Worm (Caenorhabditis elegans) whole organism, L4 larva: ENCODE data around the gene C31E10.11.

Experiments
- D1046.2 ChIP-seq: fragments of 200-800 bp; sonication (Bioruptor generic); IDR thresholded peaks from 2 replicates; pipeline ENCODE4 v1.3.6; 2022; ENCODE audit warnings: missing genetic modification characterization, missing compliant biosample characterization
- F26F4.8 ChIP-seq: fragments of 200-800 bp; sonication (Bioruptor generic); conservative IDR thresholded peaks from 2 replicates; pipeline ENCODE4 v1.3.6; 2022; ENCODE audit warnings: missing genetic modification characterization, missing compliant biosample characterization
- Y48G9A.11 ChIP-seq: fragments of 200-800 bp; sonication (Bioruptor generic); IDR thresholded peaks from 2 replicates; pipeline ENCODE4 v1.3.6; 2022; ENCODE audit warnings: missing genetic modification reagents, missing genetic modification characterization, missing compliant biosample characterization
- ZK546.5 ChIP-seq, 2 experiments: sonication (generic microtip); optimal IDR thresholded peaks; 2 replicates each; lab custom pipeline; 2017; ENCODE audit warnings: missing biosample characterization in 2 of 2, missing genetic modification characterization in 2 of 2
- aha-1 ChIP-seq: fragments of 150-350 bp; peaks from one replicate; lab custom pipeline; 2014; ENCODE audit warnings: missing biosample characterization, missing genetic modification characterization
- attf-4 ChIP-seq: sonication (generic microtip); optimal IDR thresholded peaks from 3 replicates; lab custom pipeline; 2017; ENCODE audit warnings: missing biosample characterization, missing genetic modification characterization
- ceh-28 ChIP-seq: fragments of 150-350 bp; optimal IDR thresholded peaks from 2 replicates; lab custom pipeline; 2014; ENCODE audit warnings: missing biosample characterization, missing genetic modification reagents, missing genetic modification characterization
- ceh-62 ChIP-seq: sonication (generic microtip); optimal IDR thresholded peaks from 2 replicates; lab custom pipeline; 2017; ENCODE audit warnings: missing biosample characterization, missing genetic modification characterization
- ceh-82 ChIP-seq: sonication (generic microtip); optimal IDR thresholded peaks from 2 replicates; lab custom pipeline; 2017; ENCODE audit warnings: missing biosample characterization, missing genetic modification characterization
- daf-12 ChIP-seq: fragments of 150-350 bp; optimal IDR thresholded peaks from 2 replicates; lab custom pipeline; 2014; ENCODE audit warnings: missing biosample characterization, missing genetic modification reagents, missing genetic modification characterization
- daf-19 ChIP-seq: fragments of 200-800 bp; sonication (Bioruptor generic); conservative IDR thresholded peaks from 2 replicates; pipeline ENCODE4 v1.3.6; 2022; ENCODE audit warnings: missing genetic modification characterization, missing compliant biosample characterization
- dmd-8 ChIP-seq: fragments of 200-800 bp; sonication (Bioruptor generic); IDR thresholded peaks from 2 replicates; pipeline ENCODE4 v1.3.6; 2022; ENCODE audit warnings: missing genetic modification characterization, missing compliant biosample characterization
- dmd-9 ChIP-seq: fragments of 200-800 bp; sonication (Bioruptor generic); IDR thresholded peaks from 2 replicates; pipeline ENCODE4 v1.3.6; 2022; ENCODE audit warnings: missing genetic modification reagents, missing genetic modification characterization, missing compliant biosample characterization
- egl-43 ChIP-seq: fragments of 200-800 bp; sonication (Bioruptor generic); IDR thresholded peaks from 2 replicates; pipeline ENCODE4 v1.3.6; 2022; ENCODE audit warnings: missing genetic modification reagents, missing genetic modification characterization, missing compliant biosample characterization
- fkh-10 ChIP-seq: fragments of 150-350 bp; optimal IDR thresholded peaks from 2 replicates; lab custom pipeline; 2014; ENCODE audit warnings: missing biosample characterization, missing genetic modification reagents, missing genetic modification characterization
- fos-1 ChIP-seq: fragments of 150-350 bp; optimal IDR thresholded peaks from 2 replicates; lab custom pipeline; 2014; ENCODE audit warnings: missing biosample characterization, missing genetic modification characterization
- hif-1 ChIP-seq, 2 experiments: sonication (generic microtip); optimal IDR thresholded peaks; 2 replicates each; lab custom pipeline; 2016 to 2017; ENCODE audit warnings: missing compliant biosample characterization in 2 of 2, missing genetic modification characterization in 2 of 2, missing genetic modification reagents in 2 of 2, missing genotype in 2 of 2, mild to moderate bottlenecking in 1 of 2
- hlh-30 ChIP-seq: sonication (generic microtip); optimal IDR thresholded peaks from 2 replicates; lab custom pipeline; 2017; ENCODE audit warnings: antibody characterized with exemption, mild to moderate bottlenecking, missing genetic modification characterization, missing compliant biosample characterization; ENCODE audit not compliant: insufficient read depth
- lim-7 ChIP-seq: fragments of 200-800 bp; sonication (Bioruptor generic); IDR thresholded peaks from 2 replicates; pipeline ENCODE4 v1.3.6; 2022; ENCODE audit warnings: missing genetic modification characterization, missing compliant biosample characterization
- lin-1 ChIP-seq: fragments of 200-800 bp; sonication (Bioruptor generic); IDR thresholded peaks from 2 replicates; pipeline ENCODE4 v1.3.6; 2022; ENCODE audit warnings: missing genetic modification reagents, missing genetic modification characterization, missing compliant biosample characterization
- lin-13 ChIP-seq: fragments of 150-350 bp; optimal IDR thresholded peaks from 2 replicates; lab custom pipeline; 2014; ENCODE audit warnings: missing biosample characterization, missing genetic modification reagents, missing genetic modification characterization
- lin-15B ChIP-seq: fragments of 150-350 bp; sonication (generic microtip); optimal IDR thresholded peaks from 3 replicates; lab custom pipeline; 2014; ENCODE audit warnings: missing biosample characterization, missing genetic modification characterization
- lin-29 ChIP-seq: fragments of 200-800 bp; sonication (Bioruptor generic); IDR thresholded peaks from 2 replicates; pipeline ENCODE4 v1.3.6; 2022; ENCODE audit warnings: missing genetic modification reagents, missing genetic modification characterization, missing compliant biosample characterization
- lin-38 ChIP-seq: fragments of 200-800 bp; sonication (Bioruptor generic); IDR thresholded peaks from 2 replicates; pipeline ENCODE4 v1.3.6; 2022; ENCODE audit warnings: missing genetic modification reagents, missing genetic modification characterization, missing compliant biosample characterization
- lir-3 ChIP-seq: sonication (generic microtip); optimal IDR thresholded peaks from 2 replicates; lab custom pipeline; 2016; ENCODE audit warnings: mild to moderate bottlenecking, missing genetic modification characterization, missing compliant biosample characterization
- lsy-2 ChIP-seq, 2 experiments: fragments of 150-350 bp in 1 of 2; sonication (generic microtip) in 1 of 2; optimal IDR thresholded peaks; 2 replicates each; lab custom pipeline; 2014 to 2017; ENCODE audit warnings: missing biosample characterization in 2 of 2, missing genetic modification characterization in 2 of 2
- madf-9 ChIP-seq: fragments of 200-800 bp; sonication (Bioruptor generic); conservative IDR thresholded peaks from 2 replicates; pipeline ENCODE4 v1.3.6; 2022; ENCODE audit warnings: missing genetic modification reagents, missing genetic modification characterization, missing compliant biosample characterization
- mdl-1 ChIP-seq, 2 experiments: fragments of 150-350 bp in 1 of 2; sonication (generic microtip) in 1 of 2; optimal IDR thresholded peaks; 2 replicates each; lab custom pipeline; 2014 to 2017; ENCODE audit warnings: missing biosample characterization in 2 of 2, missing genetic modification characterization in 2 of 2
- mep-1 ChIP-seq: fragments of 150-350 bp; sonication (generic microtip); optimal IDR thresholded peaks from 3 replicates; lab custom pipeline; 2014; ENCODE audit warnings: missing biosample characterization, missing genetic modification characterization
- nhr-10 ChIP-seq: fragments of 150-350 bp; optimal IDR thresholded peaks from 2 replicates; lab custom pipeline; 2014; ENCODE audit warnings: missing biosample characterization, missing genetic modification characterization
- nhr-237 ChIP-seq: sonication (generic microtip); optimal IDR thresholded peaks from 2 replicates; lab custom pipeline; 2017; ENCODE audit warnings: missing biosample characterization, missing genetic modification characterization
- nhr-41 ChIP-seq: fragments of 200-800 bp; sonication (Bioruptor generic); IDR thresholded peaks from 2 replicates; pipeline ENCODE4 v1.3.6; 2022; ENCODE audit warnings: missing genetic modification reagents, missing genetic modification characterization, missing compliant biosample characterization
- nhr-6 ChIP-seq: fragments of 150-350 bp; optimal IDR thresholded peaks from 2 replicates; lab custom pipeline; 2014; ENCODE audit warnings: missing biosample characterization, missing genetic modification characterization
- snpc-1.2 ChIP-seq: fragments of 200-800 bp; sonication (Bioruptor generic); IDR thresholded peaks from 2 replicates; pipeline ENCODE4 v1.3.6; 2022; ENCODE audit warnings: missing genetic modification reagents, missing genetic modification characterization, missing compliant biosample characterization
- tag-97 ChIP-seq: fragments of 200-800 bp; sonication (Bioruptor generic); IDR thresholded peaks from 2 replicates; pipeline ENCODE4 v1.3.6; 2022; ENCODE audit warnings: missing genetic modification characterization, missing compliant biosample characterization
- unc-39 ChIP-seq: sonication (generic microtip); optimal IDR thresholded peaks from 2 replicates; lab custom pipeline; 2017; ENCODE audit warnings: missing biosample characterization, missing genetic modification characterization
- unc-62 ChIP-seq, 3 experiments: fragments of 150-350 bp in 1 of 3; sonication (generic microtip); optimal IDR thresholded peaks in 2 of 3; peaks in 1 of 3; 1 replicate in 1 of 3; 2 replicates in 2 of 3; lab custom pipeline; 2014 to 2017; ENCODE audit warnings: missing biosample characterization in 3 of 3, missing genetic modification characterization in 3 of 3, missing genetic modification reagents in 3 of 3, missing genotype in 1 of 3
- vab-7 ChIP-seq: fragments of 200-800 bp; sonication (Bioruptor generic); IDR thresholded peaks from 2 replicates; pipeline ENCODE4 v1.3.6; 2022; ENCODE audit warnings: missing genetic modification reagents, missing genetic modification characterization, missing compliant biosample characterization
- zfp-2 ChIP-seq: sonication (generic microtip); optimal IDR thresholded peaks from 2 replicates; lab custom pipeline; 2016; ENCODE audit warnings: mild to moderate bottlenecking, missing genetic modification characterization, missing compliant biosample characterization
- zip-11 ChIP-seq: fragments of 200-800 bp; sonication (Bioruptor generic); IDR thresholded peaks from 2 replicates; pipeline ENCODE4 v1.3.6; 2022; ENCODE audit warnings: missing genetic modification characterization, missing compliant biosample characterization
- ztf-7 ChIP-seq: fragments of 150-350 bp; optimal IDR thresholded peaks from 2 replicates; lab custom pipeline; 2014; ENCODE audit warnings: missing biosample characterization, missing genetic modification characterization

The C31E10.11 gene

ce11 chrX:13945524-13945923 is 45.1 kb downstream of the C31E10.11 start (continued):
- TF ChIP-seq dmd-9 (GFP tag; lab: Robert Waterston, UW) (no peak), tag-97 (GFP tag; lab: Robert Waterston, UW) (no peak), madf-9 (GFP tag; lab: Robert Waterston, UW) (peak; percentile 40; the same call in 1 of the 2 replicates), ceh-62 (tag; lab: Kevin White, UChicago) (no peak), nhr-6 (tag; lab: Kevin White, UChicago) (peak; percentile 64), F26F4.8 (GFP tag; lab: Robert Waterston, UW) (no peak), lin-15B (tag; lab: Kevin White, UChicago) (no peak), mdl-1 (tag; optimal IDR thresholded peaks at IDR 0.05; lab: Kevin White, UChicago) (peak; percentile 62 to 87), lin-38 (GFP tag; lab: Robert Waterston, UW) (no peak), vab-7 (GFP tag; lab: Robert Waterston, UW) (peak; percentile 35; the same call in 1 of the 2 replicates), lsy-2 (tag; optimal IDR thresholded peaks at IDR 0.05; lab: Kevin White, UChicago) (peak; percentile 30 to 47), lin-29 (GFP tag; lab: Robert Waterston, UW) (no peak), zfp-2 (tag; lab: Kevin White, UChicago) (no peak), aha-1 (tag; lab: Kevin White, UChicago) (no peak), lir-3 (tag; lab: Kevin White, UChicago) (no peak), fkh-10 (peak; percentile 68), dmd-8 (GFP tag; lab: Robert Waterston, UW) (no peak), ceh-28 (tag; lab: Kevin White, UChicago) (no peak), ztf-7 (tag; lab: Kevin White, UChicago) (no peak), snpc-1.2 (GFP tag; lab: Robert Waterston, UW) (no peak), ceh-82 (tag; lab: Kevin White, UChicago) (no peak), unc-62 (GFP tag; optimal IDR thresholded peaks at IDR 0.05 in 1 of 2; lab: Kevin White, UChicago) (peak in 1 of 2 experiments; percentile 93), unc-62 (tag; optimal IDR thresholded peaks at IDR 0.05; lab: Kevin White, UChicago) (no peak), lin-1 (no peak), lin-13 (GFP tag; lab: Kevin White, UChicago) (peak; percentile 47), daf-12 (no peak), lim-7 (no peak), Y48G9A.11 (GFP tag; lab: Robert Waterston, UW) (no peak), mep-1 (peak; percentile 73), hlh-30 (tag; lab: Kevin White, UChicago) (peak; percentile 85), D1046.2 (GFP tag; lab: Robert Waterston, UW) (no peak), hif-1 (tag; optimal IDR thresholded peaks at IDR 0.05; lab: Kevin White, UChicago) (peak in 1 of 2 experiments; percentile 70)

DNA sequence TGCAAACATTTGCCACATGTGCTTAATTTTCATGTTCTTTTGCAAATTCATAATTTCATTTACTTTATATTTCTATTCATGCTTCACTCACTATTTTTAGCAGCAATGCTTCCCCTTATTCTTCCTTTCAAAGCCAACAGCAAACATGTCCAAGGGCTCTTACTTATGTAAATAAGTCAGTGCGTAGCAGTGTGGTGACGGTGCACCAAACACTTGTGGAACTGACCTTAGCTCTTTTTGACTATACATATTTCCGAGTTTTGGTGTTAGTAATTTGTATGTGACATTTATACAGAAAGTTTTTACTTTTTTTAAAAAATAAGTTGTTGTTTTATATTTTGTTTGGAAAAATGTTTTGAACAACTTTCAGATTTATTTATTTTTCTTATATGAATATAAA is 45.5 kb downstream of the C31E10.11 start:
- TF ChIP-seq fos-1 (tag; lab: Kevin White, UChicago) = no peak
- TF ChIP-seq lin-13 (GFP tag; lab: Kevin White, UChicago) = no peak
- no peak for TF ChIP-seq dmd-9 (GFP tag; lab: Robert Waterston, UW)
- TF ChIP-seq aha-1 (tag; lab: Kevin White, UChicago) = peak; percentile 95
- TF ChIP-seq daf-12 = no peak
- no peak for TF ChIP-seq ZK546.5 (tag; optimal IDR thresholded peaks at IDR 0.05; lab: Kevin White, UChicago)

DNA sequence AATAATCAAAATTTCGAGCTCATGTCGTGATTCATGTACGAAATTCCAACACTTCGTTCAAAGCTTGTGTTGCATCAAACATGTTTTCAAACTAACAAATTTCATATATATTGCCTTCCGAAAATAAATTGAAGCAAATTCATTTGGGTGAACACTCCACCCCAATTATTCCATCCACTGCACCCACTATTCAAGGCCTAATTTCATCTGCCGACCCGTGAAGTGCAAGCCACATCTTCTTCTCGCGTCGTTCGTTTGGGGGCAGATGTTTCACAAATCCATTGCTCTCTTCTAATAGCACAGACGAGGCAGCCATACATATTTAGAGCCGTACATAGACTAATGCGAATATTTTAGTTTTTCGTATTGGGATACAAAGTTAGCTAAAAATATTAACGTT is 46.4 kb downstream of the C31E10.11 start:
- TF ChIP-seq lin-15B (tag; lab: Kevin White, UChicago) (no peak), nhr-237 (tag; lab: Kevin White, UChicago) (no peak), nhr-41 (GFP tag; lab: Robert Waterston, UW) (no peak), daf-19 (GFP tag; lab: Robert Waterston, UW) (no peak), attf-4 (tag; lab: Kevin White, UChicago) (no peak), egl-43 (GFP tag; lab: Robert Waterston, UW) (no peak), unc-39 (tag; lab: Kevin White, UChicago) (no peak), nhr-10 (tag; lab: Kevin White, UChicago) (no peak), fkh-10 (no peak), zip-11 (GFP tag; lab: Robert Waterston, UW) (no peak)
- TF ChIP-seq, all 104 proteins: peak for 0
